Worm (Caenorhabditis elegans): ENCODE results near the gene acs-2.

The acs-2 gene

ce11 chrV:15550408-15550807 lies 16.8 kb upstream of the acs-2 start:
- no peak for TF ChIP-seq sdz-38 (tag; optimal IDR thresholded peaks at IDR 0.05)
- TF ChIP-seq hsf-1 (GFP tag; IDR thresholded peaks at IDR 0.05) = no peak
- TF ChIP-seq K11D2.4 (GFP tag; IDR thresholded peaks at IDR 0.05) = no peak
- TF ChIP-seq madf-8 (GFP tag; conservative IDR thresholded peaks at IDR 0.05) = no peak
- no peak for TF ChIP-seq F37B4.10 (GFP tag; IDR thresholded peaks at IDR 0.05)
- TF ChIP-seq dpl-1 (GFP tag; optimal IDR thresholded peaks at IDR 0.05) = no peak
- peak; percentile 26 for TF ChIP-seq rpc-1 (optimal IDR thresholded peaks at IDR 0.05)
- TF ChIP-seq rpc-1 (tag; optimal IDR thresholded peaks at IDR 0.05) = peak; percentile 52
- no peak for TF ChIP-seq aptf-3 (GFP tag; IDR thresholded peaks at IDR 0.05)
- TF ChIP-seq lin-26 (GFP tag; IDR thresholded peaks at IDR 0.05) = no peak
- no peak for TF ChIP-seq cebp-2 (GFP tag; IDR thresholded peaks at IDR 0.05)
- no peak for TF ChIP-seq snpc-1.3 (tag; optimal IDR thresholded peaks at IDR 0.05; ENCODE audit: insufficient read depth)
- TF ChIP-seq K12H6.12 (tag; optimal IDR thresholded peaks at IDR 0.05) = no peak
- no peak for TF ChIP-seq C06A6.2 (GFP tag; conservative IDR thresholded peaks at IDR 0.05)
- TF ChIP-seq ceh-79 (tag; optimal IDR thresholded peaks at IDR 0.05) = no peak
- TF ChIP-seq ztf-25 (GFP tag; IDR thresholded peaks at IDR 0.05) = no peak
- no peak for TF ChIP-seq F39B2.1 (GFP tag; IDR thresholded peaks at IDR 0.05)
- TF ChIP-seq F33H1.4 (GFP tag; IDR thresholded peaks at IDR 0.05) = no peak
- TF ChIP-seq ztf-6 (GFP tag; IDR thresholded peaks at IDR 0.05) = no peak
- TF ChIP-seq snpc-3.4 (tag; optimal IDR thresholded peaks at IDR 0.05) = no peak
- no peak for TF ChIP-seq zim-3 (tag; optimal IDR thresholded peaks at IDR 0.05)
- no peak for TF ChIP-seq F57C9.4 (tag; optimal IDR thresholded peaks at IDR 0.05)
- no peak for TF ChIP-seq die-1 (tag; optimal IDR thresholded peaks at IDR 0.05)
- peak; percentile 52 for TF ChIP-seq B0261.1 (tag; optimal IDR thresholded peaks at IDR 0.05)
- no peak for TF ChIP-seq nhr-179 (tag; optimal IDR thresholded peaks at IDR 0.05)
- peak; percentile 73 for TF ChIP-seq tbp1 (GFP tag; optimal IDR thresholded peaks at IDR 0.05)

- TF ChIP-seq F52B5.7 (tag; optimal IDR thresholded peaks at IDR 0.05) (no peak), Y53F4B.3 (GFP tag; IDR thresholded peaks at IDR 0.05) (peak; percentile 52; the same call in 1 of the 2 replicates), ets-4 (GFP tag; optimal IDR thresholded peaks at IDR 0.05) (peak; percentile 18), sdz-38 (tag; optimal IDR thresholded peaks at IDR 0.05) (no peak), ceh-58 (GFP tag; IDR thresholded peaks at IDR 0.05) (no peak), ccch-3 (GFP tag; optimal IDR thresholded peaks at IDR 0.05) (no peak), B0035.1 (tag; optimal IDR thresholded peaks at IDR 0.05) (peak; percentile 31), snpc-3.4 (tag; optimal IDR thresholded peaks at IDR 0.05) (peak; percentile 38), dox-1 (GFP tag; IDR thresholded peaks at IDR 0.05) (peak; percentile 63), aptf-2 (GFP tag; conservative IDR thresholded peaks at IDR 0.05) (no peak), Y56A3A.18 (GFP tag; IDR thresholded peaks at IDR 0.05) (peak; percentile 84; the same call in 1 of the 2 replicates), nhr-27 (tag; optimal IDR thresholded peaks at IDR 0.05) (no peak), sptf-2 (GFP tag; optimal IDR thresholded peaks at IDR 0.05) (no peak), mes-4 (tag; optimal IDR thresholded peaks at IDR 0.05) (peak; percentile 32), attf-6 (GFP tag; IDR thresholded peaks at IDR 0.05) (no peak), snpc-4 (GFP tag; optimal IDR thresholded peaks at IDR 0.05) (peak; percentile 47), snpc-4 (tag; optimal IDR thresholded peaks at IDR 0.05) (peak in 3 of 4 experiments; percentile 33 to 68 (median 43)), D2030.7 (GFP tag; IDR thresholded peaks at IDR 0.05) (peak; percentile 70), efl-1 (GFP tag; optimal IDR thresholded peaks at IDR 0.05) (no peak), nfya-2 (GFP tag; IDR thresholded peaks at IDR 0.05) (no peak), chd-7 (tag; optimal IDR thresholded peaks at IDR 0.05) (peak; percentile 60), fkh-3 (tag; optimal IDR thresholded peaks at IDR 0.05) (no peak), somi-1 (GFP tag; optimal IDR thresholded peaks at IDR 0.05) (no peak), hrde-1 (tag; optimal IDR thresholded peaks at IDR 0.05; ENCODE audit: borderline replicate concordance) (peak; percentile 7), nfya-1 (tag; optimal IDR thresholded peaks at IDR 0.05; ENCODE audit: borderline replicate concordance, insufficient read depth) (no peak), madf-6 (GFP tag; IDR thresholded peaks at IDR 0.05) (peak; percentile 44), ztf-3 (GFP tag; optimal IDR thresholded peaks at IDR 0.05) (no peak)
Observed at ce11 chrV:15551642-15552041, 15.6 kb upstream of the acs-2 start.
